Fruit fly (Drosophila melanogaster): Measurements from ENCODE around the gene CG42780.
A peak's percentile ranks its signal among the peaks of the same experiment; 100 is the strongest.

The CG42780 gene

dm6 chrX:7333298-7333743, 1.3 kb upstream of the CG42780 start (continued):
- TF ChIP-seq CG14667 (GFP tag; IDR thresholded peaks at IDR 0.05) = no peak
- no peak for TF ChIP-seq Abd-B (GFP tag; optimal IDR thresholded peaks at IDR 0.05)
- no peak for TF ChIP-seq amos (GFP tag; IDR thresholded peaks at IDR 0.05; ENCODE audit: partially characterized antibody)
- no peak for TF ChIP-seq CG12299 (tag; optimal IDR thresholded peaks at IDR 0.05)
- TF ChIP-seq aop (GFP tag; IDR thresholded peaks at IDR 0.05) = no peak
- no peak for TF ChIP-seq ssp (GFP tag; IDR thresholded peaks at IDR 0.05)
- TF ChIP-seq CG4617 (GFP tag; optimal IDR thresholded peaks at IDR 0.05; ENCODE audit: borderline replicate concordance) = no peak
- TF ChIP-seq CG7357 (GFP tag; IDR thresholded peaks at IDR 0.05) = no peak
- TF ChIP-seq CG8359 (GFP tag; optimal IDR thresholded peaks at IDR 0.05; ENCODE audit: borderline replicate concordance) = no peak
- TF ChIP-seq CG9817 (tag; optimal IDR thresholded peaks at IDR 0.05) = no peak
- TF ChIP-seq CG5180 (GFP tag; optimal IDR thresholded peaks at IDR 0.05) = peak; percentile 53
- TF ChIP-seq ken (GFP tag; IDR thresholded peaks at IDR 0.05) = 0 out of 3 replicates have a peak, but pooled peaks have one; percentile 48
- peak; percentile 59 for TF ChIP-seq CG10209 (GFP tag; optimal IDR thresholded peaks at IDR 0.05)
- no peak for TF ChIP-seq bowl (GFP tag; IDR thresholded peaks at IDR 0.05)
- TF ChIP-seq CG4360 (GFP tag; IDR thresholded peaks at IDR 0.05) = no peak
- no peak for TF ChIP-seq CG8478 (optimal IDR thresholded peaks at IDR 0.05)
- TF ChIP-seq vnd (GFP tag; IDR thresholded peaks at IDR 0.05; ENCODE audit: partially characterized antibody) = no peak
- TF ChIP-seq lov (optimal IDR thresholded peaks at IDR 0.05) = no peak
- peak; percentile 42; the same call in 1 of the 3 replicates for TF ChIP-seq lov (GFP tag; IDR thresholded peaks at IDR 0.05)
- no peak for TF ChIP-seq CG11456 (GFP tag; IDR thresholded peaks at IDR 0.05)
- no peak for TF ChIP-seq Doc2 (GFP tag; IDR thresholded peaks at IDR 0.05)
- TF ChIP-seq lmd (GFP tag; IDR thresholded peaks at IDR 0.05) = no peak
- TF ChIP-seq Dbx (GFP tag; IDR thresholded peaks at IDR 0.05) = 0 out of 3 replicates have a peak, but pooled peaks have one; percentile 41
- TF ChIP-seq Lhr (GFP tag; optimal IDR thresholded peaks at IDR 0.05) = peak; percentile 35
- no peak for TF ChIP-seq CG7271 (tag; optimal IDR thresholded peaks at IDR 0.05)
- peak; percentile 67 for TF ChIP-seq ac (GFP tag; optimal IDR thresholded peaks at IDR 0.05)
- TF ChIP-seq CG3838 (GFP tag; optimal IDR thresholded peaks at IDR 0.05) = peak; percentile 56
- no peak for TF ChIP-seq CG16813 (GFP tag; IDR thresholded peaks at IDR 0.05; ENCODE audit: partially characterized antibody)
- no peak for TF ChIP-seq gfzf (GFP tag; optimal IDR thresholded peaks at IDR 0.05)
- TF ChIP-seq sd (tag; optimal IDR thresholded peaks at IDR 0.05) = no peak
- TF ChIP-seq ro (GFP tag; IDR thresholded peaks at IDR 0.05) = no peak
- TF ChIP-seq CG7372 (GFP tag; IDR thresholded peaks at IDR 0.05) = no peak
- TF ChIP-seq CG10147 (GFP tag; optimal IDR thresholded peaks at IDR 0.05) = peak; percentile 44
- TF ChIP-seq jing (GFP tag; optimal IDR thresholded peaks at IDR 0.05) = no peak
- peak in 1 of 2 experiments; percentile 14 for TF ChIP-seq dpn (GFP tag; optimal IDR thresholded peaks at IDR 0.05)
- TF ChIP-seq Trl (optimal IDR thresholded peaks at IDR 0.05) = no peak
- peak; percentile 29 for TF ChIP-seq Trl (GFP tag; optimal IDR thresholded peaks at IDR 0.05)
- no peak for TF ChIP-seq CG13894 (tag; optimal IDR thresholded peaks at IDR 0.05)
- TF ChIP-seq CG11695 (GFP tag; IDR thresholded peaks at IDR 0.05) = peak; percentile 58; the same call in 2 of the 3 replicates
- peak; percentile 37 for TF ChIP-seq Mes4 (GFP tag; optimal IDR thresholded peaks at IDR 0.05)
- no peak for TF ChIP-seq Adf1 (GFP tag; IDR thresholded peaks at IDR 0.05)
- peak; percentile 26 for TF ChIP-seq CG1792 (GFP tag; optimal IDR thresholded peaks at IDR 0.05)
- no peak for TF ChIP-seq CG4282 (GFP tag; optimal IDR thresholded peaks at IDR 0.05)
- peak; percentile 20 for TF ChIP-seq CG1233 (GFP tag; optimal IDR thresholded peaks at IDR 0.05)
- no peak for TF ChIP-seq cwo (GFP tag; optimal IDR thresholded peaks at IDR 0.05)
- TF ChIP-seq Dll (GFP tag; IDR thresholded peaks at IDR 0.05; ENCODE audit: partially characterized antibody) = no peak
- no peak for TF ChIP-seq TFAM (GFP tag; optimal IDR thresholded peaks at IDR 0.05)
- peak; percentile 72 for TF ChIP-seq fd64A (GFP tag; optimal IDR thresholded peaks at IDR 0.05)
- TF ChIP-seq HmgZ (tag; optimal IDR thresholded peaks at IDR 0.05) = peak; percentile 53
- TF ChIP-seq CG16815 (GFP tag; optimal IDR thresholded peaks at IDR 0.05) = no peak
- no peak for TF ChIP-seq unc-4 (GFP tag; IDR thresholded peaks at IDR 0.05; ENCODE audit: partially characterized antibody)
